Worm (Caenorhabditis elegans) whole organism, L3 larva: ENCODE results near the gene mtrf-1L.
A peak's percentile ranks its signal among the peaks of the same experiment; 100 is the strongest.

Experiments used
- fos-1 ChIP-seq: fragments of 150-350 bp; optimal IDR thresholded peaks from 2 replicates; lab custom pipeline; 2014; ENCODE audit warnings: missing biosample characterization, missing genetic modification characterization
- nhr-11 ChIP-seq: fragments of 150-350 bp; optimal IDR thresholded peaks from 2 replicates; lab custom pipeline; 2014; ENCODE audit warnings: missing biosample characterization, missing genetic modification characterization
- nhr-76 ChIP-seq: fragments of 150-350 bp; sonication (generic microtip); optimal IDR thresholded peaks from 5 replicates; lab custom pipeline; 2014; ENCODE audit warnings: missing biosample characterization, missing genetic modification characterization
- unc-39 ChIP-seq: sonication (generic microtip); optimal IDR thresholded peaks from 4 replicates; lab custom pipeline; 2017; ENCODE audit warnings: missing biosample characterization, missing genetic modification characterization
- zag-1 ChIP-seq: fragments of 150-350 bp; optimal IDR thresholded peaks from 2 replicates; lab custom pipeline; 2014; ENCODE audit warnings: missing biosample characterization, missing genetic modification characterization

DNA sequence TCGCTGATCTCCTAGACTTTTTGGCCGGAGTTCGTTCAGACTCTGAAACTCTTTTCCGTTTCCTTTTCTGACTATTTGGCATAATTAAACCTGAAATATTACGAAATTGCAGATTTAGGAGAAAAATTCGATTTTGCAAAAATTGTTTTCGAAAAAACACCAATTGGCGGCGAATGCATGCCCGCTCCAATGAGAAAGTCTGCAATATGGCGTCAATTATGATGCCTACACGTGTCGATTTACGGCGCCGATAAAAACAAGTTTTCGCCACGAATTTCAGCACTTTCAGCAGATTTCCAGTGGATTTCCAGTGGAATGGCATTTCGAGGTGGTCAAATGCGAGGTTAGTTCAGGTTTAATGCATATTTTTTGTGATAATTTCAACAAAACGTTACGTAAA, 22.4 kb downstream of the mtrf-1L start, which contains the start of the genes Y59E9AL.36 and nbet-1:
- TF ChIP-seq fos-1 (tag; lab: Kevin White, UChicago) (no peak), nhr-11 (tag; lab: Kevin White, UChicago) (peak; percentile 69), zag-1 (no peak), nhr-76 (tag; lab: Kevin White, UChicago) (no peak), unc-39 (tag; lab: Kevin White, UChicago) (no peak)
